Worm (Caenorhabditis elegans) whole organism, L2 larva: Measurements from ENCODE around the gene idpc-1.

Experiments
- C34F6.9 ChIP-seq: fragments of 150-350 bp; optimal IDR thresholded peaks from 2 replicates; lab custom pipeline; 2014; ENCODE audit warnings: missing biosample characterization, missing genetic modification characterization
- F13H6.1 ChIP-seq: sonication (generic microtip); optimal IDR thresholded peaks from 2 replicates; lab custom pipeline; 2016; ENCODE audit warnings: missing genetic modification characterization, missing compliant biosample characterization
- R02D3.7 ChIP-seq: fragments of 150-350 bp; optimal IDR thresholded peaks from 2 replicates; lab custom pipeline; 2014; ENCODE audit warnings: missing biosample characterization, missing genetic modification characterization
- alr-1 ChIP-seq: fragments of 150-350 bp; optimal IDR thresholded peaks from 2 replicates; lab custom pipeline; 2014; ENCODE audit warnings: missing biosample characterization, missing genetic modification characterization
- aly-2 ChIP-seq: fragments of 150-350 bp; optimal IDR thresholded peaks from 2 replicates; lab custom pipeline; 2014; ENCODE audit warnings: missing biosample characterization, missing genetic modification characterization
- ama-1 ChIP-seq: fragments of 150-350 bp; optimal IDR thresholded peaks from 2 replicates; lab custom pipeline; 2018; ENCODE audit warnings: inconsistent platforms
- ceh-16 ChIP-seq: fragments of 150-350 bp; optimal IDR thresholded peaks from 2 replicates; lab custom pipeline; 2014; ENCODE audit warnings: missing biosample characterization, missing genetic modification characterization
- crh-2 ChIP-seq: sonication (generic microtip); optimal IDR thresholded peaks from 2 replicates; lab custom pipeline; 2017; ENCODE audit warnings: missing biosample characterization, missing genetic modification characterization
- dmd-4 ChIP-seq: sonication (generic microtip); optimal IDR thresholded peaks from 2 replicates; lab custom pipeline; 2017; ENCODE audit warnings: missing biosample characterization, missing genetic modification characterization
- egl-27 ChIP-seq: sonication (generic microtip); optimal IDR thresholded peaks from 3 replicates; lab custom pipeline; 2017; ENCODE audit warnings: missing biosample characterization, missing genetic modification reagents, missing genetic modification characterization
- elt-1 ChIP-seq: fragments of 150-350 bp; optimal IDR thresholded peaks from 2 replicates; lab custom pipeline; 2014; ENCODE audit warnings: missing biosample characterization, missing genetic modification characterization
- fos-1 ChIP-seq: fragments of 150-350 bp; optimal IDR thresholded peaks from 2 replicates; lab custom pipeline; 2014; ENCODE audit warnings: missing biosample characterization, missing genetic modification characterization
- gmeb-1 ChIP-seq: fragments of 150-350 bp; optimal IDR thresholded peaks from 2 replicates; lab custom pipeline; 2014; ENCODE audit warnings: missing biosample characterization, missing genetic modification characterization
- lin-11 ChIP-seq: fragments of 150-350 bp; sonication (generic microtip); optimal IDR thresholded peaks from 2 replicates; lab custom pipeline; 2014; ENCODE audit warnings: missing biosample characterization, missing genetic modification characterization, inconsistent platforms, mixed read lengths
- lin-13 ChIP-seq: fragments of 150-350 bp; optimal IDR thresholded peaks from 2 replicates; lab custom pipeline; 2014; ENCODE audit warnings: missing biosample characterization, missing genetic modification reagents, missing genetic modification characterization
- lsy-2 ChIP-seq, 2 experiments: fragments of 150-350 bp in 1 of 2; sonication (generic microtip) in 1 of 2; optimal IDR thresholded peaks; 2 replicates each; lab custom pipeline; 2014 to 2017; ENCODE audit warnings: missing biosample characterization in 2 of 2, missing genetic modification characterization in 2 of 2
- mab-5 ChIP-seq: fragments of 150-350 bp; optimal IDR thresholded peaks from 2 replicates; lab custom pipeline; 2014; ENCODE audit warnings: missing biosample characterization, missing genetic modification characterization
- mbf-1 ChIP-seq: sonication (generic microtip); optimal IDR thresholded peaks from 2 replicates; lab custom pipeline; 2017; ENCODE audit warnings: missing biosample characterization, missing genetic modification characterization
- nhr-21 ChIP-seq: fragments of 150-350 bp; optimal IDR thresholded peaks from 2 replicates; lab custom pipeline; 2014; ENCODE audit warnings: missing biosample characterization, missing genetic modification characterization
- nhr-23 ChIP-seq: fragments of 150-350 bp; optimal IDR thresholded peaks from 2 replicates; lab custom pipeline; 2014; ENCODE audit warnings: missing biosample characterization, missing genetic modification reagents, missing genetic modification characterization
- nhr-237 ChIP-seq: fragments of 150-350 bp; optimal IDR thresholded peaks from 2 replicates; lab custom pipeline; 2014; ENCODE audit warnings: missing biosample characterization, missing genetic modification characterization
- nhr-25 ChIP-seq: fragments of 150-350 bp; sonication (generic microtip); optimal IDR thresholded peaks from 3 replicates; lab custom pipeline; 2014; ENCODE audit warnings: missing biosample characterization, missing genetic modification characterization
- nhr-77 ChIP-seq: fragments of 150-350 bp; optimal IDR thresholded peaks from 2 replicates; lab custom pipeline; 2014; ENCODE audit warnings: missing biosample characterization, missing genetic modification characterization
- peb-1 ChIP-seq: fragments of 150-350 bp; optimal IDR thresholded peaks from 2 replicates; lab custom pipeline; 2014; ENCODE audit warnings: missing biosample characterization, missing genetic modification characterization
- skn-1 ChIP-seq: sonication (generic microtip); optimal IDR thresholded peaks from 2 replicates; lab custom pipeline; 2017; ENCODE audit warnings: missing biosample characterization, missing genetic modification characterization
- sma-3 ChIP-seq: sonication (generic microtip); optimal IDR thresholded peaks from 2 replicates; lab custom pipeline; 2016; ENCODE audit warnings: missing genetic modification reagents, missing genetic modification characterization, missing compliant biosample characterization
- sma-9 ChIP-seq, 2 experiments: fragments of 150-350 bp in 1 of 2; sonication (generic microtip) in 1 of 2; optimal IDR thresholded peaks; 2 replicates each; lab custom pipeline; 2014 to 2016; ENCODE audit warnings: missing genetic modification characterization in 2 of 2, mild to moderate bottlenecking in 1 of 2, missing biosample characterization in 1 of 2, missing compliant biosample characterization in 1 of 2, missing genetic modification reagents in 1 of 2, moderate library complexity in 1 of 2
- snpc-4 ChIP-seq: fragments of 150-350 bp; optimal IDR thresholded peaks from 2 replicates; lab custom pipeline; 2014; ENCODE audit warnings: missing biosample characterization, missing genetic modification characterization
- unc-39 ChIP-seq: fragments of 150-350 bp; optimal IDR thresholded peaks from 2 replicates; lab custom pipeline; 2014; ENCODE audit warnings: missing biosample characterization, missing genetic modification characterization
- unc-62 ChIP-seq: fragments of 150-350 bp; optimal IDR thresholded peaks from 2 replicates; lab custom pipeline; 2014; ENCODE audit warnings: missing biosample characterization, missing genetic modification reagents, missing genetic modification characterization
- zag-1 ChIP-seq: fragments of 150-350 bp; optimal IDR thresholded peaks from 2 replicates; lab custom pipeline; 2014; ENCODE audit warnings: missing biosample characterization, missing genetic modification characterization
- ztf-1 ChIP-seq: fragments of 200-800 bp; sonication (Bioruptor generic); conservative IDR thresholded peaks from 2 replicates; pipeline ENCODE4 v1.3.6; 2022; ENCODE audit warnings: missing genetic modification characterization, missing compliant biosample characterization
- ztf-11 ChIP-seq: sonication (generic microtip); optimal IDR thresholded peaks from 2 replicates; lab custom pipeline; 2017; ENCODE audit warnings: missing biosample characterization, missing genetic modification characterization

Gene idpc-1

DNA sequence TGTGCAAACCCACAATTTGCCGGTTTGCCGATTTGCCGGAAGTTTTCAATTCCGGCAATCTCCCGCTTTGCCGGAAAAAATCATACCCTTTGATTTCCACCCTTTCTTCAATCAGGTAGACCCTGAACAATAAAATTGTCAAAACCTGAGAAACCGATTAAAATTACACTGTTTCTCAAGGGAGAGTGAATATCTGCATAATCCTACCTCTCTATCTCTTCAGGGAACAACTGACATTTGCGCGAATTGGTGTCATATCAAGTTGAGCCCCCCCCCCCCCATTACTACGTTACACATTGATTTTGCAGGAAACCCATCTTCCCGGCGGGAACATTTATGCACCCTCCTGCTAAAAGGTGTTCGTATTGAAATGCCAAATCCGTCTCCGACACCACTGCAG is 16.6 kb upstream of the idpc-1 start, which contains the start of gene twk-31:
TSS of gene twk-31 (plus strand) at position 301 of the 400 bp plus-strand sequence.
- TF ChIP-seq aly-2 (tag; lab: Kevin White, UChicago), result no peak
- TF ChIP-seq egl-27 (tag; lab: Kevin White, UChicago), result no peak
- TF ChIP-seq dmd-4 (tag; lab: Kevin White, UChicago), result no peak
- TF ChIP-seq fos-1 (tag; lab: Kevin White, UChicago), result no peak

DNA sequence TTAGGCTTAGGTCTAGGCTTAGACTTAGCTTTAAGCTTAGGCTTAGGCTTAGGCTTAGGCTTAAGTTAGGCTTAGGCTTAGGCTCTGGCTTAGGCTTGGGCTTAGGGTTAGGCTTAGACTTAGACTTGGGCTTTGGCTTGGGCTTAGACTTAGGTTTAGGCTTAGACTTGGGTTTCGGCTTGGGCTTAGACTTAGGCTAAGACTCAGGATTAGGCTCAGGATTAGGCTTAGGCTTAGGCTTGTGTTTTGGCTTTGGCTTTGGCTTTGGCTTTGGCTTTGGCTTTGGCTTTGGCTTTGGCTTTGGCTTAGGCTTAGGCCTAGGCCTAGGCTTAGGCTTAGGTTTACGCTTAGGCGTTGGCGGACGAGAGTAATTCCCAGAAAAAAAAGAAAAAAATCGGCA is 7.5 kb upstream of the idpc-1 start:
- no peak for TF ChIP-seq ceh-16 (tag; lab: Kevin White, UChicago)
- no peak for TF ChIP-seq nhr-21
- TF ChIP-seq lin-13 (GFP tag; lab: Kevin White, UChicago), result no peak
- TF ChIP-seq ztf-11 (tag; lab: Kevin White, UChicago), result no peak

DNA sequence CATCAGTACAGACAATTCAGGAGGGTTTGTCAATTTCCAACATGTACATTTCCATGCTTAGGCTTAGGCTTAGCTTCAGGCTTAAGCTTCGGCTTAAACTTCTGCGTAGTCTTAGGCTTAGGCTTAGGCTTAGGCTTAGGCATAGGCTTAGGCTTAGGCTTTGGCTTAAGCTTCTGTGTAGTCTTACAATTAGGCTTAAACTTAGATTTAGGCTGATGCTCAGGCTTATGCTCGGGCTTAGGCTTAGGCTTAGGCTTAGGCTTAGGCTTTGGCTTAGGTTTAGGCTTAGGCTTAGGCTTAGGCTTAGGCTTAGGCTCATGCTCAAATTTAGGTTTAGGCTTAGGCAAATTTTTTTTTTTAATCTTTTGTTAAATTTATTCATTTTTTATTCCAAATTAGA is 2.2 kb upstream of the idpc-1 start:
- TF ChIP-seq ama-1 (lab: Kevin White, UChicago) (no peak), unc-39 (no peak)
- TF ChIP-seq, all 48 proteins: peak for 0

DNA sequence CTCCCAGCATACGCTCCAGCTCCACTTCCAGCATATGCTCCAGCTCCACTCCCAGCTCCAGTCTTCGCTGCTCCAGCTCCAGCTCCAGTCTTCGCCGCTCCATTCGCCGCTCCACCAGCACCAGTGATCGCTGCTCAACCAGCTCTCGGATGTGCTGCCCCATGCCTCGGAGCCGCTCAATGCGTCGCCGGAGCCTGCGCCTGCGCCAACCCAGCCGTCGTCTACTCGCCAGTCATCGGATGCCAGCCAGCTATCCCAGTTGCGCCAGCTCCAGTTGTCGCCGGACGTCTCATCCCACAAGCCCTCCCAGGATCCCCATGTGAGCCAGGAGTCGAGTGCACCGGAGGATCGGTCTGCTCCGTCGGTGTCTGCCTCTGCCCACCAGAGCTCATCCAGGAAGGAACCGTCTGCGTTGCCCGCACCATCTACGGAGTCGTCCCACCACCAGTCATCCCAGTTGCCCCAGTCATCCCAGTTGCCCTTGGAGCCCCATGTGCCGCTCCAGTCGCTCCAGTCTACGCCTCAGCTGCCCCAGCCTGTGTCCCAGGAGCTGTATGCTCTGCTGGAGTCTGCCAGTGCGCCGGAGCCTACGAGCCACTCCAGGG is 644 bp downstream of the idpc-1 start:
- TF ChIP-seq dmd-4 (tag; lab: Kevin White, UChicago), result no peak
- TF ChIP-seq nhr-21, result no peak

DNA sequence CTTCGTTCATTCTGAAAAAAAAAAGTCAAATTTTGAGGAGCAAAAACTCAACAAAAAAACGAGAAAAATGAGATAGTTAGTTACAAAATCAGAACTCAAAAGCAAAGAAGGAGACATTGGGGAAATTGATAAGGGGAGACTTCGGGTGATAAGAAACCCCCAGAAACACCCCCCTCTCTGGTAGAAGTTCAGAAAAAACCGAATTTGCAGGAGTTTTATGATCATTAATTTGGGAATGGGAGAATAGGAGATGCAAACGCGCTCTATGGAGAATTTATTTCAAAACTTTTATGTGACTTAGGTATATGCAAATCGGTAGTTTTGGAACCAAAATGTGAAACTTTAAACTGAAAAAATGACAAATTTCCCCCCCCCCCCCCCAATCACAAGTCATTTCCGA is 15.6 kb downstream of the idpc-1 start, which contains the start of gene sbp-1:
TSS of gene sbp-1 (minus strand) at position 11 of the 400 bp plus-strand sequence.
- no peak for TF ChIP-seq R02D3.7
- no peak for TF ChIP-seq elt-1 (tag; lab: Kevin White, UChicago)
- TF ChIP-seq C34F6.9 (tag; lab: Kevin White, UChicago), result no peak
- TF ChIP-seq peb-1 (tag; lab: Kevin White, UChicago), result no peak
- TF ChIP-seq unc-62, result no peak
- no peak for TF ChIP-seq alr-1
- TF ChIP-seq fos-1 (tag; lab: Kevin White, UChicago), result peak; percentile 55
- no peak for TF ChIP-seq nhr-21
- no peak for TF ChIP-seq lsy-2 (tag; optimal IDR thresholded peaks at IDR 0.05; lab: Kevin White, UChicago)

DNA sequence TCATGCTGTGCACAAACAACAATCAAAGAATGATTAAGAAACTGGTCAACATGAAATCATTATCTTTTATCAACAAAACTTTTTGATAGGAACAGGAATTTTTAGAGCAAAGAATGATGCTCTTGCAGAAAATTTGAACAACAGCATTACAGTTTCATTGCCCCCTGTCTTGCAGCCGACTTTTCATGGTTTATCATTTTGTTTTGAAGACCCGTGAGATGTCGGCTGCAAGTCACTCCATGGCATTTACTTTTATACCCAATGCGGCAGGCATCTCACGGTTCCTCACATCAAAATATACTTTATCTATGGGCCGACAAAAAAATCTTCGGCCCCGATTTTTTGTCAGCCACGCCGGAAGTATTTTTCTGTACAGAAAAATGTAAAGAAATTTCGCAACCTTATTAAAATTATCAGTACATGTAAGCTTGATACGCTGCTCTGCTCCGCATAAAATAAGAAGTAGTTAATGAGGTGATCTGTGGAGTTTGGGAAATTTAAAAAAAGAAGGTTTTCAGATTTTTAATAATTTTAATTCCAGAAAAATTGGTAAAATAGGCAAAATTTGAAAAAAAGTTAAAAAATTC is 16.5 kb downstream of the idpc-1 start:
- TF ChIP-seq nhr-237, result no peak
- peak; percentile 18 for TF ChIP-seq snpc-4 (tag; lab: Kevin White, UChicago)
- TF ChIP-seq ceh-16 (tag; lab: Kevin White, UChicago), result no peak

DNA sequence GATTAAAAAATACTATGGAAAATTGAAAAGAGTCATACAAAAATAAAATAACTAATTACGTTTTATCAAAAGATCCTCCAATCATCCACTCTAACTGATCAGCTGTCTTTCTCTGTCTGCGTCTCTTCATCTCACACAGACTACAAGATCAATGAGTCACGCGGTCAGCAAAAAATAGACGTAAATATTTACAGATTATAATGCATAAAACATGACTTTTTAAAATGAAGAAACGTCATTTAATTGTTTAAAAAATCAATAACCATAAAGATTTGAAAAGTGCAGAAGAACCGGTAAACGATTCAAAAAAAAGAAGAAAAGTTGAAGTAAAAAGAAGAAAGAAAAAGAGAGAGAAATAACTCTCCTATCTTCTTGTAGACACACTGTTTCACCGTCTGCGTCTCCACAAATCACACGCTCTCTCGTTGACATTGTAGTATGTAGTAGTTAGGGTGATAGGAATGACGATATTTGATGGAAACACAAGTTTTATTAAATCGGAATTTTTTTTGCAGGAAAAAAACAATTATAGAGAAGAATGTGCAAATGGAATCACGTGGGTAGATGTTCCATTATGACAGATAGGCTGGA is 17.9 kb downstream of the idpc-1 start:
- peak; percentile 22 for TF ChIP-seq nhr-25 (tag; lab: Kevin White, UChicago)
- no peak for TF ChIP-seq mab-5
- TF ChIP-seq lin-11, result no peak
- peak; percentile 59 for TF ChIP-seq sma-3 (GFP tag; lab: Kevin White, UChicago)
- TF ChIP-seq snpc-4 (tag; lab: Kevin White, UChicago), result no peak
- no peak for TF ChIP-seq unc-39
- no peak for TF ChIP-seq mbf-1 (tag; lab: Kevin White, UChicago)
- peak; percentile 14 for TF ChIP-seq fos-1 (tag; lab: Kevin White, UChicago)
- TF ChIP-seq C34F6.9 (tag; lab: Kevin White, UChicago), result peak; percentile 74
- no peak for TF ChIP-seq zag-1 (tag; lab: Kevin White, UChicago)
- TF ChIP-seq F13H6.1 (tag; lab: Kevin White, UChicago), result peak; percentile 42
- no peak for TF ChIP-seq skn-1 (tag; lab: Kevin White, UChicago)
- TF ChIP-seq elt-1 (tag; lab: Kevin White, UChicago), result no peak
- TF ChIP-seq ztf-1 (GFP tag; lab: Robert Waterston, UW), result no peak
- TF ChIP-seq dmd-4 (tag; lab: Kevin White, UChicago), result no peak
- no peak for TF ChIP-seq alr-1
- no peak for TF ChIP-seq nhr-23
- TF ChIP-seq nhr-21, result peak; percentile 41
- peak; percentile 24 for TF ChIP-seq sma-9 (GFP tag; optimal IDR thresholded peaks at IDR 0.05; lab: Kevin White, UChicago)
- no peak for TF ChIP-seq sma-9 (tag; optimal IDR thresholded peaks at IDR 0.05; lab: Kevin White, UChicago)
- no peak for TF ChIP-seq lin-13 (GFP tag; lab: Kevin White, UChicago)
- TF ChIP-seq ztf-11 (tag; lab: Kevin White, UChicago), result no peak
- TF ChIP-seq lsy-2 (tag; optimal IDR thresholded peaks at IDR 0.05; lab: Kevin White, UChicago), result peak in 1 of 2 experiments; percentile 51
- peak; percentile 52 for TF ChIP-seq gmeb-1 (tag; lab: Kevin White, UChicago)
- TF ChIP-seq nhr-77, result no peak
- peak; percentile 66 for TF ChIP-seq crh-2 (tag; lab: Kevin White, UChicago)
